Worm (Caenorhabditis elegans): ENCODE data around the gene C06C6.7.

The C06C6.7 gene

DNA sequence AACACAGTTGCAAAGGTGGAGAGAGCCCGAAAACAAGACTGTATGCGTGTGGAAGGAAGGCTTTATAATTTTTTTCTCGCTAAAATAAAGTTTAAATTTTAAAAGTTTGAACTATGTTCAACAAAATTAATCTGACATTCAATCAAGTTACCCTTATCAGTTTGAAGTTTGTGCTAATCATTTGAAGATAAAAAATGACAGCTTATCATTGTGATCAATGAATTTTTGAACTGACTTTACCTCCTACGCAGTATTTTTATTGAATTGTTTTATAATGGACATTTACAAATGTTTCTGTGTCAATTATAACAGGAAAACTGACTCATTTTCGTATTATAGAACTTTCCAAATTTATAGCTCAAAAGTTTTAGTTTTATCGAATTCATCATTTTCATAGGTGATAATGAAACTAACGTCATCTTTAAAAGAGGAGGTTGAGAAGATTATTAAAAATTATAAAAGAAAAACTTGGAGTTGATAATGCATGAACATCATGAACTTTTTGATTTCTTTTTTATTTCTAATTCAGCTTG lies 13.7 kb upstream of the C06C6.7 start, which contains the start of gene oac-20:
Gene oac-20 (plus strand): TSS at position 483 of the 533 bp plus-strand sequence.
- TF ChIP-seq pqm-1 (tag; optimal IDR thresholded peaks at IDR 0.05) (peak; percentile 76), aly-2 (tag; optimal IDR thresholded peaks at IDR 0.05) (no peak), sea-2 (GFP tag; optimal IDR thresholded peaks at IDR 0.05) (no peak), nhr-77 (tag; optimal IDR thresholded peaks at IDR 0.05) (no peak), elt-2 (tag; optimal IDR thresholded peaks at IDR 0.05) (peak; percentile 92)

DNA sequence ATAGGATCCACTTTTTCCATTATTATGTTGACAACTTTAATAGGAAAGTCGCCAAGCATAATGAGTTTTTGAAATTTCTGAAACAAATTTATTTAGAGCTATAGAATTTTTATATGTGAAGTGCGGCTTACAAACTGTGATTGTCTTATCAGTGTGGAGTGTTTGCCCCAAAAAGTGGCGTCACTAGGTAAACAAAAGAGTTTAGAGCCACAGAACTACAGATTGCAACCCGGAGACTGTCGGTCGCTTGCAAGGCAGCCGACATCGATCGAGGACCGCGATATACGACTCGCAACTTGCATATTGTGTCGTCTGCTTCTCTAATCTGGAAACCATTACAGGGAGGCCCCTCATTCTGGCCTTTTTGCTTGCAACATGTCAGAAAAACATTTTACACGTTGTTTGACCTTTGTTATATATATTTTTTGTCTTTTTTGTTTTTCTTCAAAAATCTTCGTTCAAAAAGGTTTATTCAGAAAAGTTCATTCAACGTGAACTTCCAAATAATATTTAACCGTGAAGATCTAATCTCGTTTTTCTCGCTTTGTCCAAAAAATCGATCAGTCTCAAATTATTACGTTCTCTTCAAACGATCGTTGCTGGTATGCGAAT lies 9.1 kb upstream of the C06C6.7 start, which contains the start of the genes fbxa-99 and F36G9.13:
Gene fbxa-99 (minus strand): TSS at position 122 of the 612 bp plus-strand sequence.
Gene F36G9.13 (plus strand): TSS at position 562 of the 612 bp plus-strand sequence.
- TF ChIP-seq nhr-76 (tag; optimal IDR thresholded peaks at IDR 0.05) (no peak), pqm-1 (tag; optimal IDR thresholded peaks at IDR 0.05) (peak; percentile 65), tbx-2 (tag; optimal IDR thresholded peaks at IDR 0.05) (no peak), nhr-28 (tag; optimal IDR thresholded peaks at IDR 0.05) (no peak), nhr-67 (tag; optimal IDR thresholded peaks at IDR 0.05) (no peak), mml-1 (tag; optimal IDR thresholded peaks at IDR 0.05) (no peak), elt-2 (tag; optimal IDR thresholded peaks at IDR 0.05) (peak; percentile 67)

DNA sequence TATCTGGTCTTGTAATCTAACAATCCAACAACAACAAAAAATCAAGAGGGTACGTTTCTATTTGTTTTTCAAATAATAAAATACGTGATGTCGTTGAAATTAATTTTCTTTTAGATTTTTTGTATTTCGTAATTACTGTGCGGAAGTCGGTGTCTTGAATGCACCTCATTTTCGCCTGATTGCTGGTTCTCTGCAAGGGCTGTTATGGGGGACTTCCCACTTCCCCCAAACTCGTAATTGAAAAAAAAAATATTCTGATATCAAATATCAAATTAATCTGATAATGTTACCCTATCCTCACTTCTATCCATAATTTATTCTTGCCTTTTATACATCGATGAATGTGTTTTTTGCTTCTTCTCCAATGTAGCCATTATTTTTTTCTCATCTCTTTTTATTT lies 3.9 kb upstream of the C06C6.7 start, which contains the start of gene F36G9.15:
Gene F36G9.15 (minus strand): TSS at position 101 of the 400 bp plus-strand sequence.
- TF ChIP-seq tbx-2 (tag; optimal IDR thresholded peaks at IDR 0.05) (no peak), R02D3.7 (tag; optimal IDR thresholded peaks at IDR 0.05) (no peak), nhr-12 (tag; optimal IDR thresholded peaks at IDR 0.05) (no peak), egl-27 (tag; optimal IDR thresholded peaks at IDR 0.05) (no peak), elt-3 (tag; optimal IDR thresholded peaks at IDR 0.05) (no peak), eor-1 (tag; optimal IDR thresholded peaks at IDR 0.05) (no peak)

DNA sequence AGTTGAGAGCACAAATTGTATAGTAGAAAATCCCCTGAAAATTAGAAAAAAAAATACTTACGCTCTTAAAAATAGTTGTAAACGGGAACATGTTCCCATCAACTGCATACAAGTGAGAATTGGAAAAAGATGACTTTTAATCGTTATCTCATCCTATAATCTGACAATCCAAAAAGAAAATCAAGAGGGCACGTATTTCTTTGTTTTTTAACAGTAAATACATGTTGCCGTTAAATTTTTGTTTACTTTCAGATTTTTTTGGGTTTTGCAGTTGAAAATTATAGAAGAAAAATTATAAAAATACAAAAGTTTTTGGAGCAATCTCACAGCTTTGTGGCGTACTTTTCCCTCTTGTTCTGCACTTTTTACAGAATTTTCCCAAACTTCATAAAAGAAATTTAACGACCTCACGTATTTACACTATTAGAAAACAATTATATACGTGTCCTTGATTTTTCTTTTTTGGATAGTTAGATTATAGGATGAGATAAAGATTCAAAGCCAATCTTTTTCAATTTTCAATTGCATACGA lies 4.8 kb downstream of the C06C6.7 start, which contains the start of the genes C06C6.9 and C06C6.8:
Gene C06C6.9 (minus strand): TSS at position 101 of the 532 bp plus-strand sequence.
Gene C06C6.8 (plus strand): TSS at position 482 of the 532 bp plus-strand sequence.
- no peak for TF ChIP-seq nhr-237 (tag; optimal IDR thresholded peaks at IDR 0.05)
- no peak for TF ChIP-seq zag-1 (tag; optimal IDR thresholded peaks at IDR 0.05)
- no peak for TF ChIP-seq eor-1 (tag; optimal IDR thresholded peaks at IDR 0.05)
- TF ChIP-seq ceh-28 (tag; optimal IDR thresholded peaks at IDR 0.05): no peak
- TF ChIP-seq elt-1 (tag; optimal IDR thresholded peaks at IDR 0.05): no peak
- TF ChIP-seq fkh-2 (tag; optimal IDR thresholded peaks at IDR 0.05): no peak
- no peak for TF ChIP-seq lsy-12 (tag; optimal IDR thresholded peaks at IDR 0.05)
- no peak for TF ChIP-seq nhr-11 (tag; optimal IDR thresholded peaks at IDR 0.05)
- TF ChIP-seq ceh-16 (tag; optimal IDR thresholded peaks at IDR 0.05): no peak
- TF ChIP-seq egl-5 (tag; optimal IDR thresholded peaks at IDR 0.05): no peak

DNA sequence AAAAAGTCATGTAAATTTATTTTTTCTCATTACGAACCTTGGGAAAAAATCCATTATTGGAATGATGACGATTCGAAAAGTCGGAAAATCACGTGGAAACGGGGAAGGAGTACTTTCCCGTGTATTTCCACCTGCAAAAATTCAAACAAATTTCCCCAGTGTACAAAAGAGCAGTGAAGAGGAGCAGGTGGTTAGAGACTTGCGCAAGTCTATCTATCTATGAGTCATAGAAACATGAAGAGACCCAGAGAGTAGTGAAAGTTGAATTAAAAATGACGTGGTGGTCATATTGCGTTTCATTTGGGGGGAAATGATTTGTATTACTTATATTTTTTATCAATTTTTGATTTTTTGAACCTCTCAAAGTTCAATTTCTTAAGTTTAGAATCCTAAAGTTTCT lies 8.5 kb downstream of the C06C6.7 start, which contains the start of gene nhr-50:
Gene nhr-50 (minus strand): TSS at position 199 of the 400 bp plus-strand sequence.
- TF ChIP-seq skn-1 (tag; optimal IDR thresholded peaks at IDR 0.05): peak; percentile 13
- no peak for TF ChIP-seq aly-2 (tag; optimal IDR thresholded peaks at IDR 0.05)
- peak; percentile 55 for TF ChIP-seq nhr-23 (tag; optimal IDR thresholded peaks at IDR 0.05)
- TF ChIP-seq mdl-1 (tag; optimal IDR thresholded peaks at IDR 0.05): peak; percentile 13
- no peak for TF ChIP-seq hmg-11 (tag; optimal IDR thresholded peaks at IDR 0.05)
- TF ChIP-seq ceh-16 (tag; optimal IDR thresholded peaks at IDR 0.05): no peak
- no peak for TF ChIP-seq ZK546.5 (tag; optimal IDR thresholded peaks at IDR 0.05)
- TF ChIP-seq jun-1 (tag; optimal IDR thresholded peaks at IDR 0.05): peak; percentile 92
- peak; percentile 12 for TF ChIP-seq nhr-25 (tag; optimal IDR thresholded peaks at IDR 0.05)
- TF ChIP-seq nhr-67 (tag; optimal IDR thresholded peaks at IDR 0.05): no peak
- no peak for TF ChIP-seq ceh-9 (tag; optimal IDR thresholded peaks at IDR 0.05)
- no peak for TF ChIP-seq nhr-237 (tag; optimal IDR thresholded peaks at IDR 0.05)
- peak; percentile 80 for TF ChIP-seq elt-2 (tag; optimal IDR thresholded peaks at IDR 0.05)
- TF ChIP-seq pha-4 (tag; optimal IDR thresholded peaks at IDR 0.05): peak; percentile 93
- peak; percentile 84 for TF ChIP-seq pqm-1 (tag; optimal IDR thresholded peaks at IDR 0.05)
- TF ChIP-seq lsy-12 (tag; optimal IDR thresholded peaks at IDR 0.05): no peak
- TF ChIP-seq fos-1 (tag; optimal IDR thresholded peaks at IDR 0.05): peak; percentile 69

Data from whole organism, L3 larva.